Worm (Caenorhabditis elegans): ENCODE measurements around the gene smg-4.
A peak's percentile ranks its signal among the peaks of the same experiment; 100 is the strongest.

The smg-4 gene

ce11 chrV:9791332-9791731 is 13.8 kb upstream of the smg-4 start, which contains the start of gene lipl-2:
Gene lipl-2 (plus strand): TSS chrV:9791567.
- TF ChIP-seq pax-1 (tag; optimal IDR thresholded peaks at IDR 0.05) (no peak), unc-3 (GFP tag; conservative IDR thresholded peaks at IDR 0.05) (no peak), unc-3 (tag; optimal IDR thresholded peaks at IDR 0.05) (no peak), C08G9.2 (tag; optimal IDR thresholded peaks at IDR 0.05) (no peak), eyg-1 (tag; optimal IDR thresholded peaks at IDR 0.05) (no peak), pha-2 (tag; optimal IDR thresholded peaks at IDR 0.05) (no peak), ceh-9 (tag; optimal IDR thresholded peaks at IDR 0.05) (no peak), ceh-6 (GFP tag; optimal IDR thresholded peaks at IDR 0.05) (no peak)

ce11 chrV:9789657-9790261 is 12.2 kb upstream of the smg-4 start, which contains the start of gene ztf-7:
Gene ztf-7 (minus strand): TSS chrV:9789707.
- TF ChIP-seq hlh-30 (tag; optimal IDR thresholded peaks at IDR 0.05; ENCODE audit: insufficient read depth), result peak; percentile 99
- TF ChIP-seq T23F11.4 (GFP tag; optimal IDR thresholded peaks at IDR 0.05), result no peak
- TF ChIP-seq elt-4 (tag; optimal IDR thresholded peaks at IDR 0.05), result no peak
- TF ChIP-seq unc-55 (GFP tag; optimal IDR thresholded peaks at IDR 0.05), result peak; percentile 74
- TF ChIP-seq ceh-48 (tag; optimal IDR thresholded peaks at IDR 0.05), result no peak
- no peak for TF ChIP-seq mec-3 (tag; optimal IDR thresholded peaks at IDR 0.05; ENCODE audit: borderline replicate concordance)
- no peak for TF ChIP-seq C08G9.2 (tag; optimal IDR thresholded peaks at IDR 0.05)
- peak; percentile 89 for TF ChIP-seq ceh-18 (tag; optimal IDR thresholded peaks at IDR 0.05)
- peak; percentile 4 for TF ChIP-seq ceh-34 (tag; optimal IDR thresholded peaks at IDR 0.05)
- peak; percentile 80 for TF ChIP-seq ceh-31 (tag; optimal IDR thresholded peaks at IDR 0.05)
- peak; percentile 80 for TF ChIP-seq nfya-1 (tag; optimal IDR thresholded peaks at IDR 0.05)
- TF ChIP-seq sdc-2 (tag; optimal IDR thresholded peaks at IDR 0.05), result no peak
- no peak for TF ChIP-seq ceh-24 (tag; optimal IDR thresholded peaks at IDR 0.05)
- no peak for TF ChIP-seq fax-1 (tag; optimal IDR thresholded peaks at IDR 0.05)
- TF ChIP-seq ceh-19 (GFP tag; optimal IDR thresholded peaks at IDR 0.05), result no peak
- TF ChIP-seq ceh-30 (tag; optimal IDR thresholded peaks at IDR 0.05), result peak; percentile 42
- TF ChIP-seq Y22D7AL.16 (tag; optimal IDR thresholded peaks at IDR 0.05), result no peak
- TF ChIP-seq ceh-22 (tag; optimal IDR thresholded peaks at IDR 0.05), result no peak
- no peak for TF ChIP-seq unc-42 (tag; optimal IDR thresholded peaks at IDR 0.05)
- no peak for TF ChIP-seq fkh-6 (tag; optimal IDR thresholded peaks at IDR 0.05)
- TF ChIP-seq rnt-1 (tag; optimal IDR thresholded peaks at IDR 0.05), result peak; percentile 65
- no peak for TF ChIP-seq madf-2 (tag; optimal IDR thresholded peaks at IDR 0.05)
- peak; percentile 68 for TF ChIP-seq tbx-2 (tag; optimal IDR thresholded peaks at IDR 0.05)
- TF ChIP-seq eyg-1 (tag; optimal IDR thresholded peaks at IDR 0.05), result no peak
- TF ChIP-seq nhr-11 (tag; optimal IDR thresholded peaks at IDR 0.05), result no peak
- TF ChIP-seq lim-6 (tag; optimal IDR thresholded peaks at IDR 0.05), result no peak
- no peak for TF ChIP-seq lin-11 (tag; optimal IDR thresholded peaks at IDR 0.05)
- peak; percentile 35 for TF ChIP-seq ets-4 (tag; optimal IDR thresholded peaks at IDR 0.05)

- TF ChIP-seq ztf-16 (tag; optimal IDR thresholded peaks at IDR 0.05), result no peak
- TF ChIP-seq fkh-6 (tag; optimal IDR thresholded peaks at IDR 0.05), result no peak
- no peak for TF ChIP-seq unc-86 (tag; optimal IDR thresholded peaks at IDR 0.05)
- TF ChIP-seq ama-1 (optimal IDR thresholded peaks at IDR 0.05), result no peak
- TF ChIP-seq K09A11.1 (tag; optimal IDR thresholded peaks at IDR 0.05; ENCODE audit: insufficient read depth), result no peak
- TF ChIP-seq ceh-24 (tag; optimal IDR thresholded peaks at IDR 0.05), result no peak
- no peak for TF ChIP-seq unc-42 (tag; optimal IDR thresholded peaks at IDR 0.05)
- no peak for TF ChIP-seq ttx-3 (tag; optimal IDR thresholded peaks at IDR 0.05)
- no peak for TF ChIP-seq ceh-18 (tag; optimal IDR thresholded peaks at IDR 0.05)
- TF ChIP-seq lin-11 (tag; optimal IDR thresholded peaks at IDR 0.05), result no peak
- TF ChIP-seq K02D7.2 (tag; optimal IDR thresholded peaks at IDR 0.05), result no peak
- TF ChIP-seq F13H6.1 (tag; optimal IDR thresholded peaks at IDR 0.05), result no peak
- no peak for TF ChIP-seq nhr-11 (tag; optimal IDR thresholded peaks at IDR 0.05)
- TF ChIP-seq gmeb-2 (tag; optimal IDR thresholded peaks at IDR 0.05), result no peak
These were observed 9.2 kb upstream of the smg-4 start, which contains the start of gene F46B6.6 for ce11 chrV:9786721-9787131. Gene F46B6.6 (minus strand): TSS chrV:9786868.
